Worm (Caenorhabditis elegans): Measurements from ENCODE around the gene C14C10.2.
A peak's percentile ranks its signal among the peaks of the same experiment; 100 is the strongest.

Gene C14C10.2

DNA sequence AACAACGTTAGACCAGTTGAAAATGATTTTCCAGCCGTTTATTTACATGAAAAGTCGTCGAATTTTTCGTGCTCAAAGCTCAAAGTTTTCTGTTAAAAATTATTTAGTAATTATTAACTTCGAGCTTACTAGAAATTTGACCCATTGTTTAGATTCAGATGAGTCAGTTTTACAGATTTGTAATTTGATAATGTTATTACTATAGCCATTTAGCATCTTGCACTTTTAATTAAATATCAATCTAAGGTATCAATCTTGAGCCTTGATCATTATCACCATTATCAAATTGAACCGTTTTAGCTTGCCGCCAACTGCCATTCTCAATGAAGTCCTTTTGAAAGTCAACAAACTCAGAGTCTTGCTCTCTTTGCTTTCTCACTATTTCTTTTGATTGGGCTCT is 17.2 kb upstream of the C14C10.2 start, which contains the start of gene ZC116.1:
Gene ZC116.1 (plus strand): TSS at position 301 of the 400 bp plus-strand sequence.
- TF ChIP-seq efl-1 (optimal IDR thresholded peaks at IDR 0.05) (no peak), efl-1 (GFP tag; optimal IDR thresholded peaks at IDR 0.05 in 1 of 2) (no peak), nhr-85 (tag) (no peak), zip-4 (GFP tag; optimal IDR thresholded peaks at IDR 0.05) (no peak), hlh-17 (GFP tag; optimal IDR thresholded peaks at IDR 0.05; ENCODE audit: borderline replicate concordance) (no peak), lin-39 (tag; optimal IDR thresholded peaks at IDR 0.05) (no peak), irx-1 (tag; optimal IDR thresholded peaks at IDR 0.05) (no peak), blmp-1 (tag; optimal IDR thresholded peaks at IDR 0.05) (no peak), zag-1 (tag; optimal IDR thresholded peaks at IDR 0.05) (no peak), nhr-237 (tag; optimal IDR thresholded peaks at IDR 0.05) (no peak)

DNA sequence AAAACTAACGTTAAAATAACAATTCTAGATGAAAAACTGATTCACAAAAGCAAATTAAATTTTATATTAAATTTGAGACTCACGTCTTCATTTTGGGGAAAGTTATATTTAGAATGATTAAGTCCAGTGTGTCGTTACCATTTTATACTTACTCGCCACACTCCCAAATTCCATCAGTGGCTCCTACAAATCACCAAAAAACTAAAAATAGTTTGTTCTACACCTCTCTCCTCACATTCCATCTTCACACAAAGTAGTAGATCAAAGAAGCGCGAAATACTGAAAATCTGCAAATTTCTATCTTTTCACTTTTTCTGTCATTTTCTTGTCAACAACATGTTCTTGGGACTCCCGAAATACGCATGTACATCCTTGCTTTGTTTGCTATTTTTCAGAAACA is 16.6 kb upstream of the C14C10.2 start, which contains the start of gene ZC116.5:
Gene ZC116.5 (minus strand): TSS at position 101 of the 400 bp plus-strand sequence.
- no peak for TF ChIP-seq alr-1 (tag; optimal IDR thresholded peaks at IDR 0.05; ENCODE audit: borderline replicate concordance)
- no peak for TF ChIP-seq nhr-85 (tag)
- TF ChIP-seq elt-2 (tag; optimal IDR thresholded peaks at IDR 0.05), result no peak
- no peak for TF ChIP-seq unc-86 (tag; optimal IDR thresholded peaks at IDR 0.05)
- no peak for TF ChIP-seq ztf-11 (tag; optimal IDR thresholded peaks at IDR 0.05)
- TF ChIP-seq hlh-4 (tag; optimal IDR thresholded peaks at IDR 0.05), result no peak
- TF ChIP-seq dsc-1 (tag; optimal IDR thresholded peaks at IDR 0.05), result no peak
- TF ChIP-seq hpl-2 (GFP tag; optimal IDR thresholded peaks at IDR 0.05), result no peak
- no peak for TF ChIP-seq mef-2 (tag; optimal IDR thresholded peaks at IDR 0.05)
- no peak for TF ChIP-seq nhr-11 (tag; optimal IDR thresholded peaks at IDR 0.05)
- no peak for TF ChIP-seq blmp-1 (tag; optimal IDR thresholded peaks at IDR 0.05)
- TF ChIP-seq fkh-8 (tag; optimal IDR thresholded peaks at IDR 0.05), result no peak
- TF ChIP-seq irx-1 (tag; optimal IDR thresholded peaks at IDR 0.05), result no peak
- no peak for TF ChIP-seq F16B12.6 (tag; optimal IDR thresholded peaks at IDR 0.05)
- TF ChIP-seq unc-130 (tag; optimal IDR thresholded peaks at IDR 0.05), result no peak
- TF ChIP-seq nhr-77 (tag; optimal IDR thresholded peaks at IDR 0.05), result no peak
- no peak for TF ChIP-seq aly-2 (tag; optimal IDR thresholded peaks at IDR 0.05)

DNA sequence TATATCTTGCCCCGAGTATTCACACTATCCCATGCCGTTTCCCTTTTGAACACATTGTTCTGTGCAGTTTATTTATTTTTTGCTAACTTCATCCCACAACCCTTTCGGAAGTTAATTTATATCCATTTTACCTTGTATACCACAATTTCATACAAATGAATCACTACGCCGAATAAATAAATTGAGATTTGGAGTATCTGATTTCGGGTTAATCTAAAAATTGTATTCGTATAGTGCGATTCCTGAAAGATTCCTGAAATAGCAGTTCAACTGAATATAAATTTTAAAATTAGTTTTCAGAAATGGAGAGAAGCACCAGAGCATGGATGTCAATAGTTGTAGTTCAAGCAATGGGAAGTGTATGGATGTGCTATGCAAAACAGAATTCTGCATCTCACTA is 14.8 kb upstream of the C14C10.2 start, which contains the start of gene erg-28:
Gene erg-28 (plus strand): TSS at position 301 of the 400 bp plus-strand sequence.
- TF ChIP-seq unc-98 (GFP tag; IDR thresholded peaks at IDR 0.05), result no peak
- TF ChIP-seq nhr-20 (tag; optimal IDR thresholded peaks at IDR 0.05), result no peak

DNA sequence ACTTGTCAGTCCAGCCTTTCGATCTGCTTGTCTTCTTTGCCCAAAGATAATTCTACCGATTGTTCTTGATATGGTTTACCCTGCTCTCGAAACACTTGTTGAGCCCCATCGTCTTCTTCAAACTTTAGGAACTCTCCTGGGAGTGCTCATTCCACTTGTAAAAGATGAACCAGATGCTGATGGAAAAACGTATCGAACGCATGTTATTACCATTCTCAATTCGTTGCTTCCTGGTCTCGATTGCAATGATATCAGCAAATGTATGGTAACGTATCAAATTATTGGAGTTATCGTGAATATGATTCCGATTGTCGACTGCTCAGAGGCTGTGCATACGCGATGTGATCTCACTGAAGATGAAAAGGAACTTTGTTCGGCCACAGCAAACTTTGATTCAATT is 9.6 kb upstream of the C14C10.2 start:
- TF ChIP-seq ztf-11 (tag; optimal IDR thresholded peaks at IDR 0.05) (no peak), egl-27 (tag; optimal IDR thresholded peaks at IDR 0.05) (no peak), alr-1 (tag; optimal IDR thresholded peaks at IDR 0.05; ENCODE audit: borderline replicate concordance) (no peak), mab-9 (GFP tag; IDR thresholded peaks at IDR 0.05) (no peak), unc-86 (tag; optimal IDR thresholded peaks at IDR 0.05) (no peak), nhr-85 (tag) (no peak), ama-1 (optimal IDR thresholded peaks at IDR 0.05) (no peak), unc-30 (tag; optimal IDR thresholded peaks at IDR 0.05) (no peak), nhr-19 (GFP tag; conservative IDR thresholded peaks at IDR 0.05) (no peak), mdl-1 (tag; optimal IDR thresholded peaks at IDR 0.05) (no peak), zag-1 (tag; optimal IDR thresholded peaks at IDR 0.05) (no peak), unc-130 (tag; optimal IDR thresholded peaks at IDR 0.05) (no peak)

DNA sequence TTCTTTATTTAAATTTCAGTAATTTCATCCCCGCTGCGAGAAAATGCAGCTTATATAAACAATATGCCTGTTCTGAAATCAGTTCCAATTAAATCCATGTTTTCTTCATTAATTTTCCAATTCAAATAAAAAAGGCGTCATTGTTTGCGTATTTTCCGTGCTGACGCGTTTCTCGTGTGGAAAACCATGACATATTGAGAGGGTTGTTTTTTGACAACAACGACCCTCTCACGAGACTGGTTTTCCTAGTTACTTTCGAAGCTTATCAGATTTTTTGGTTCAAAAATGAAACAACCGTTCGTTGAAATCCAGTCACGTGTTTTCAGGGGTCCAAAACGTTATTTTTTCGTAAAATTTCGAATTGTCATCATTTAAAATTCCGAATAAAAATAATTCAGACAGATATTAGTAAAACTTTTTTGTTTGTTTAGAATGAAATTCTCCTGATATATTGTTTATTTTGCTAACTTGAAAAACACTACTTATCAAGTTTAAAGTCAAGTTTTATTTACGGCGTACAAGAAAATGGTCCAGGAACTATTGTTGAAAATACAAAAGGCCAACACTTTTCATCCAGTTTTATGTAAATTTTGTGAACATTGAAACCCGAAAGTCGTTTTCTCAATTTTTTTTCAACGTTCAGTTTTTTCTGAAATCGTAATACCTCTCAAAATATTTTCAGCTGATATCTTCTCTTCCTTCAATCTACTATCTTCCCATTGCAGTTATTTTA is 7.4 kb upstream of the C14C10.2 start, which contains the start of gene C14C10.5:
Gene C14C10.5 (plus strand): TSS at position 683 of the 733 bp plus-strand sequence.
- TF ChIP-seq dpl-1 (GFP tag; optimal IDR thresholded peaks at IDR 0.05), result no peak
- peak; percentile 14 for TF ChIP-seq nhr-20 (tag; optimal IDR thresholded peaks at IDR 0.05)
- TF ChIP-seq unc-130 (tag; optimal IDR thresholded peaks at IDR 0.05), result no peak
- no peak for TF ChIP-seq ces-1 (GFP tag; optimal IDR thresholded peaks at IDR 0.05)
- no peak for TF ChIP-seq unc-86 (tag; optimal IDR thresholded peaks at IDR 0.05)
- peak; percentile 10 for TF ChIP-seq nhr-47 (tag; optimal IDR thresholded peaks at IDR 0.05)
- no peak for TF ChIP-seq C04F5.9 (tag; optimal IDR thresholded peaks at IDR 0.05)
- TF ChIP-seq lsy-2 (tag; optimal IDR thresholded peaks at IDR 0.05), result peak in 1 of 2 experiments; percentile 42
- peak; percentile 51 for TF ChIP-seq dsc-1 (tag; optimal IDR thresholded peaks at IDR 0.05)
- TF ChIP-seq skn-1 (tag; optimal IDR thresholded peaks at IDR 0.05), result peak; percentile 65
- no peak for TF ChIP-seq ceh-8 (GFP tag; optimal IDR thresholded peaks at IDR 0.05)
- TF ChIP-seq efl-1 (optimal IDR thresholded peaks at IDR 0.05), result no peak
- peak in 1 of 2 experiments; percentile 62 for TF ChIP-seq efl-1 (GFP tag; optimal IDR thresholded peaks at IDR 0.05 in 1 of 2)
- peak in 1 of 2 experiments; percentile 19 for TF ChIP-seq lin-35 (GFP tag; optimal IDR thresholded peaks at IDR 0.05)
- peak; percentile 9 for TF ChIP-seq snu-23 (GFP tag; optimal IDR thresholded peaks at IDR 0.05)
- peak; percentile 37 for TF ChIP-seq nhr-85 (tag)
- TF ChIP-seq lin-14 (GFP tag; optimal IDR thresholded peaks at IDR 0.05), result peak; percentile 19

All from whole organism, L1 larva.